Worm (Caenorhabditis elegans): ENCODE data around the gene asb-2.

- TF ChIP-seq fkh-10 (GFP tag; optimal IDR thresholded peaks at IDR 0.05) (no peak), ceh-82 (tag; optimal IDR thresholded peaks at IDR 0.05) (no peak), fkh-8 (tag; optimal IDR thresholded peaks at IDR 0.05) (no peak), unc-130 (tag; optimal IDR thresholded peaks at IDR 0.05) (no peak), pqm-1 (tag; optimal IDR thresholded peaks at IDR 0.05) (no peak), ces-1 (GFP tag; optimal IDR thresholded peaks at IDR 0.05) (no peak), aly-2 (tag; optimal IDR thresholded peaks at IDR 0.05) (no peak), lsy-2 (tag; optimal IDR thresholded peaks at IDR 0.05) (no peak), ceh-88 (GFP tag; IDR thresholded peaks at IDR 0.05) (no peak), nhr-84 (tag; optimal IDR thresholded peaks at IDR 0.05) (no peak), unc-62 (GFP tag; optimal IDR thresholded peaks at IDR 0.05) (no peak), lin-39 (tag; optimal IDR thresholded peaks at IDR 0.05) (no peak)
Observed at ce11 chrX:4519968-4520367, 50.4 kb downstream of the asb-2 start.

All from whole organism, L1 larva.